Worm (Caenorhabditis elegans) whole organism, late embryonic: Measurements from ENCODE around the gene srxa-12.

Source experiments
- C38D4.7 ChIP-seq: fragments of 200-800 bp; sonication (Bioruptor generic); optimal IDR thresholded peaks from 2 replicates; lab custom pipeline; 2018; ENCODE audit warnings: mild to moderate bottlenecking, missing genetic modification characterization, moderate library complexity, missing compliant biosample characterization
- T23F11.4 ChIP-seq: fragments of 200-800 bp; sonication (Bioruptor generic); optimal IDR thresholded peaks from 2 replicates; lab custom pipeline; 2018; ENCODE audit warnings: mild to moderate bottlenecking, missing genetic modification characterization, missing compliant biosample characterization
- mec-3 ChIP-seq: sonication (generic microtip); optimal IDR thresholded peaks from 2 replicates; lab custom pipeline; 2016; ENCODE audit warnings: borderline replicate concordance, missing genetic modification characterization, missing compliant biosample characterization
- nfya-1 ChIP-seq: sonication (generic microtip); optimal IDR thresholded peaks from 2 replicates; lab custom pipeline; 2017; ENCODE audit warnings: missing genetic modification characterization, mild to moderate bottlenecking, missing compliant biosample characterization, antibody characterized with exemption, moderate library complexity
- nhr-11 ChIP-seq: fragments of 150-350 bp; optimal IDR thresholded peaks from 2 replicates; lab custom pipeline; 2014; ENCODE audit warnings: missing biosample characterization, missing genetic modification characterization

DNA sequence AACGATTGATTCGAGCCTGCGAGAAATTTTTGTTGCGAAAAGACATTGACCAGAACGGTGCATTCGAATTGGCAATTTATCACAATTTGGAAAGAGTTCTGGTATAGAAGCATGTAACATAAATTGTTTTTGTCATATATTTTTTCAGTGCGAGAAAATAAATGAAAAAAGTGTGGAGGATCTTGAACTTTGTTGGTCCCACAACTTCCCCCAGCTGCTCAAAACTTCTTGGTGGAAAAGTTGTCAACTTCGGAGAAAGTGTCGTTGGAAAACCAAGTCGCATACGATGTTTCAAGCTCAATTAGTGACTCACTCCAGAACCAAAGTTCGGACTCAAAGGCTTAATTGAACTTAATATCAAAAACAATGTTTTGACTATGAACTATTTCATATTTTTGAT is 5.5 kb downstream of the srxa-12 start:
- TF ChIP-seq nhr-11 (tag; lab: Kevin White, UChicago) (no peak), nfya-1 (tag; lab: Kevin White, UChicago) (no peak), mec-3 (tag; lab: Kevin White, UChicago) (no peak), T23F11.4 (GFP tag; lab: Kevin White, UChicago) (no peak), C38D4.7 (GFP tag; lab: Kevin White, UChicago) (no peak)
